Fruit fly (Drosophila melanogaster) whole organism, pupa: ENCODE measurements around the gene TTLL4B.

Experiments
- CG10348 ChIP-seq: fragments of 200-800 bp; sonication (Bioruptor generic); IDR thresholded peaks from 2 replicates; pipeline ENCODE4 v1.3.6; 2022; ENCODE audit warnings: missing biosample characterization, missing genetic modification characterization
- CG14655 ChIP-seq: fragments of 200-800 bp; sonication (Bioruptor generic); optimal IDR thresholded peaks from 3 replicates; lab custom pipeline; 2017; ENCODE audit warnings: mild to moderate bottlenecking, missing biosample characterization, missing genetic modification reagents, missing genetic modification characterization
- CG15710 ChIP-seq: fragments of 200-800 bp; sonication (Bioruptor generic); optimal IDR thresholded peaks from 2 replicates; lab custom pipeline; 2018; ENCODE audit warnings: missing biosample characterization, mild to moderate bottlenecking, missing genetic modification characterization, moderate library complexity
- CG17806 ChIP-seq: fragments of 200-800 bp; sonication (Bioruptor generic); optimal IDR thresholded peaks from 2 replicates; lab custom pipeline; 2018; ENCODE audit warnings: missing biosample characterization, mild to moderate bottlenecking, missing genetic modification characterization, moderate library complexity
- CG4496 ChIP-seq: fragments of 200-800 bp; sonication (Bioruptor generic); IDR thresholded peaks from 3 replicates; pipeline ENCODE4 v1.3.6; 2022; ENCODE audit warnings: missing biosample characterization, missing genetic modification characterization
- CG8301 ChIP-seq: fragments of 200-800 bp; sonication (Bioruptor generic); optimal IDR thresholded peaks from 2 replicates; lab custom pipeline; 2018; ENCODE audit warnings: missing biosample characterization, mild to moderate bottlenecking, missing genetic modification characterization
- CG9948 ChIP-seq: fragments of 200-800 bp; sonication (Bioruptor generic); optimal IDR thresholded peaks from 2 replicates; lab custom pipeline; 2018; ENCODE audit warnings: missing biosample characterization, mild to moderate bottlenecking, missing genetic modification characterization, moderate library complexity
- EcR ChIP-seq: fragments of 200-800 bp; sonication (Bioruptor generic); optimal IDR thresholded peaks from 3 replicates; lab custom pipeline; 2019; ENCODE audit warnings: missing biosample characterization, missing genetic modification characterization, mild to moderate bottlenecking, moderate library complexity, missing genetic modification reagents
- Ets98B ChIP-seq: fragments of 200-800 bp; sonication (Bioruptor generic); IDR thresholded peaks from 2 replicates; pipeline ENCODE4 v1.3.6; 2022; ENCODE audit warnings: missing biosample characterization, missing genetic modification characterization
- fd96Ca ChIP-seq: fragments of 200-800 bp; sonication (Bioruptor generic); IDR thresholded peaks from 3 replicates; pipeline ENCODE4 v1.3.6; 2022; ENCODE audit warnings: missing biosample characterization, missing genetic modification characterization
- rn ChIP-seq: fragments of 200-800 bp; sonication (Bioruptor generic); IDR thresholded peaks from 2 replicates; pipeline ENCODE4 v1.3.6; 2022; ENCODE audit warnings: missing biosample characterization, missing genetic modification characterization

- TF ChIP-seq CG17806, result peak; percentile 17
- TF ChIP-seq Ets98B (GFP tag; lab: Robert Waterston, UW), result peak; percentile 33; the same call in 1 of the 2 replicates
- peak; percentile 35 for TF ChIP-seq CG14655
- TF ChIP-seq CG9948, result peak; percentile 11
- no peak for TF ChIP-seq CG10348
- TF ChIP-seq CG4496 (GFP tag; lab: Robert Waterston, UW), result 0 out of 3 replicates have a peak, but pooled peaks have one; percentile 24
- peak; percentile 5 for TF ChIP-seq CG8301
- TF ChIP-seq EcR, result no peak
- TF ChIP-seq fd96Ca (GFP tag; lab: Robert Waterston, UW), result 0 out of 3 replicates have a peak, but pooled peaks have one; percentile 10
- TF ChIP-seq CG15710, result peak; percentile 9
- no peak for TF ChIP-seq rn
These were observed 8.9 kb upstream of the TTLL4B start for dm6 chr2L:3853507-3854030.
